Worm (Caenorhabditis elegans) whole organism, late embryonic: ENCODE data around the gene C33D9.3.

Experiments
- C08G9.2 ChIP-seq: sonication (generic microtip); optimal IDR thresholded peaks from 2 replicates; lab custom pipeline; 2016; ENCODE audit warnings: mild to moderate bottlenecking, missing genetic modification characterization, moderate library complexity, missing compliant biosample characterization
- F13H6.1 ChIP-seq: sonication (generic microtip); optimal IDR thresholded peaks from 2 replicates; lab custom pipeline; 2016; ENCODE audit warnings: missing genetic modification characterization, missing compliant biosample characterization
- K02D7.2 ChIP-seq: sonication (generic microtip); optimal IDR thresholded peaks from 2 replicates; lab custom pipeline; 2017; ENCODE audit warnings: mild to moderate bottlenecking, missing genetic modification characterization, missing compliant biosample characterization
- T23F11.4 ChIP-seq: fragments of 200-800 bp; sonication (Bioruptor generic); optimal IDR thresholded peaks from 2 replicates; lab custom pipeline; 2018; ENCODE audit warnings: mild to moderate bottlenecking, missing genetic modification characterization, missing compliant biosample characterization
- Y22D7AL.16 ChIP-seq: sonication (generic microtip); optimal IDR thresholded peaks from 2 replicates; lab custom pipeline; 2016; ENCODE audit warnings: missing genetic modification characterization, missing compliant biosample characterization
- ceh-14 ChIP-seq: sonication (generic microtip); optimal IDR thresholded peaks from 2 replicates; lab custom pipeline; 2016; ENCODE audit warnings: missing genotype, missing genetic modification characterization, missing compliant biosample characterization
- ceh-18 ChIP-seq: sonication (generic microtip); optimal IDR thresholded peaks from 2 replicates; lab custom pipeline; 2016; ENCODE audit warnings: missing genetic modification characterization, missing compliant biosample characterization
- ceh-19 ChIP-seq: fragments of 200-800 bp; sonication (Bioruptor generic); optimal IDR thresholded peaks from 2 replicates; lab custom pipeline; 2018; ENCODE audit warnings: mild to moderate bottlenecking, missing genetic modification characterization, missing compliant biosample characterization
- ceh-2 ChIP-seq: sonication (generic microtip); optimal IDR thresholded peaks from 2 replicates; lab custom pipeline; 2016; ENCODE audit warnings: missing genotype, missing genetic modification characterization, missing compliant biosample characterization
- ceh-22 ChIP-seq: sonication (generic microtip); optimal IDR thresholded peaks from 2 replicates; lab custom pipeline; 2017; ENCODE audit warnings: missing biosample characterization, missing genetic modification characterization
- ceh-30 ChIP-seq: fragments of 150-350 bp; optimal IDR thresholded peaks from 2 replicates; lab custom pipeline; 2014; ENCODE audit warnings: missing biosample characterization, missing genetic modification characterization
- ceh-31 ChIP-seq: sonication (generic microtip); optimal IDR thresholded peaks from 2 replicates; lab custom pipeline; 2016; ENCODE audit warnings: missing genetic modification characterization, missing compliant biosample characterization
- ceh-34 ChIP-seq: sonication (generic microtip); optimal IDR thresholded peaks from 2 replicates; lab custom pipeline; 2016; ENCODE audit warnings: mild to moderate bottlenecking, missing genetic modification characterization, missing compliant biosample characterization
- ceh-45 ChIP-seq: fragments of 200-800 bp; sonication (Bioruptor generic); IDR thresholded peaks from 2 replicates; pipeline ENCODE4 v1.3.6; 2022; ENCODE audit warnings: missing genetic modification reagents, missing genetic modification characterization, missing compliant biosample characterization
- ceh-48 ChIP-seq: sonication (generic microtip); optimal IDR thresholded peaks from 2 replicates; lab custom pipeline; 2016; ENCODE audit warnings: missing genetic modification characterization, inconsistent platforms, missing compliant biosample characterization
- ceh-6 ChIP-seq: fragments of 200-800 bp; sonication (Bioruptor generic); optimal IDR thresholded peaks from 2 replicates; lab custom pipeline; 2018; ENCODE audit warnings: mild to moderate bottlenecking, missing genetic modification characterization, missing compliant biosample characterization
- ceh-9 ChIP-seq: sonication (generic microtip); optimal IDR thresholded peaks from 2 replicates; lab custom pipeline; 2016; ENCODE audit warnings: mild to moderate bottlenecking, missing genetic modification characterization, inconsistent platforms, missing compliant biosample characterization
- che-1 ChIP-seq: sonication (generic microtip); optimal IDR thresholded peaks from 2 replicates; lab custom pipeline; 2016; ENCODE audit warnings: mild to moderate bottlenecking, missing genetic modification characterization, missing compliant biosample characterization
- dmd-4 ChIP-seq: sonication (generic microtip); optimal IDR thresholded peaks from 2 replicates; lab custom pipeline; 2016; ENCODE audit warnings: borderline replicate concordance, missing genetic modification characterization, missing compliant biosample characterization
- dve-1 ChIP-seq: sonication (generic microtip); optimal IDR thresholded peaks from 2 replicates; lab custom pipeline; 2017; ENCODE audit warnings: antibody characterized with exemption, mild to moderate bottlenecking, missing genetic modification characterization, missing compliant biosample characterization
- elt-2 ChIP-seq: sonication (generic microtip); optimal IDR thresholded peaks from 2 replicates; lab custom pipeline; 2016; ENCODE audit warnings: missing genetic modification reagents, missing genetic modification characterization, missing compliant biosample characterization
- ets-4 ChIP-seq: sonication (generic microtip); optimal IDR thresholded peaks from 2 replicates; lab custom pipeline; 2016; ENCODE audit warnings: missing genetic modification characterization, missing compliant biosample characterization
- fax-1 ChIP-seq: sonication (generic microtip); optimal IDR thresholded peaks from 2 replicates; lab custom pipeline; 2016; ENCODE audit warnings: missing genotype, missing genetic modification characterization, missing compliant biosample characterization
- gmeb-2 ChIP-seq: sonication (generic microtip); optimal IDR thresholded peaks from 2 replicates; lab custom pipeline; 2016; ENCODE audit warnings: missing genetic modification characterization, inconsistent platforms, missing compliant biosample characterization
- hlh-13 ChIP-seq: fragments of 200-800 bp; sonication (Bioruptor generic); optimal IDR thresholded peaks from 2 replicates; lab custom pipeline; 2018; ENCODE audit warnings: mild to moderate bottlenecking, missing genetic modification characterization, missing compliant biosample characterization
- hlh-15 ChIP-seq: sonication (generic microtip); optimal IDR thresholded peaks from 2 replicates; lab custom pipeline; 2016; ENCODE audit warnings: missing genetic modification characterization, missing compliant biosample characterization
- hlh-30 ChIP-seq: sonication (generic microtip); optimal IDR thresholded peaks from 2 replicates; lab custom pipeline; 2017; ENCODE audit warnings: antibody characterized with exemption, missing genetic modification characterization, missing compliant biosample characterization; ENCODE audit not compliant: insufficient read depth
- hlh-6 ChIP-seq: sonication (generic microtip); optimal IDR thresholded peaks from 2 replicates; lab custom pipeline; 2016; ENCODE audit warnings: missing genotype, missing genetic modification characterization, missing compliant biosample characterization
- hlh-8 ChIP-seq: sonication (generic microtip); optimal IDR thresholded peaks from 2 replicates; lab custom pipeline; 2016; ENCODE audit warnings: missing genotype, missing genetic modification characterization, missing compliant biosample characterization
- lim-6 ChIP-seq: sonication (generic microtip); optimal IDR thresholded peaks from 2 replicates; lab custom pipeline; 2016; ENCODE audit warnings: missing genetic modification characterization, missing compliant biosample characterization
- madf-2 ChIP-seq: sonication (generic microtip); optimal IDR thresholded peaks from 2 replicates; lab custom pipeline; 2017; ENCODE audit warnings: missing genetic modification characterization, missing compliant biosample characterization
- nfya-1 ChIP-seq: sonication (generic microtip); optimal IDR thresholded peaks from 2 replicates; lab custom pipeline; 2017; ENCODE audit warnings: missing genetic modification characterization, mild to moderate bottlenecking, missing compliant biosample characterization, antibody characterized with exemption, moderate library complexity
- nhr-11 ChIP-seq: fragments of 150-350 bp; optimal IDR thresholded peaks from 2 replicates; lab custom pipeline; 2014; ENCODE audit warnings: missing biosample characterization, missing genetic modification characterization
- nhr-232 ChIP-seq: sonication (generic microtip); optimal IDR thresholded peaks from 2 replicates; lab custom pipeline; 2016; ENCODE audit warnings: missing genetic modification characterization, missing compliant biosample characterization
- pag-3 ChIP-seq: sonication (generic microtip); optimal IDR thresholded peaks from 2 replicates; lab custom pipeline; 2016; ENCODE audit warnings: missing compliant biosample characterization, missing genetic modification characterization, borderline replicate concordance
- pax-1 ChIP-seq: fragments of 150-350 bp; optimal IDR thresholded peaks from 2 replicates; lab custom pipeline; 2014; ENCODE audit warnings: missing biosample characterization, missing genetic modification characterization
- pha-2 ChIP-seq: sonication (generic microtip); optimal IDR thresholded peaks from 2 replicates; lab custom pipeline; 2017; ENCODE audit warnings: mild to moderate bottlenecking, missing genetic modification characterization, missing compliant biosample characterization
- pros-1 ChIP-seq: fragments of 150-350 bp; optimal IDR thresholded peaks from 2 replicates; lab custom pipeline; 2014; ENCODE audit warnings: missing biosample characterization, missing genetic modification reagents, missing genetic modification characterization
- ref-2 ChIP-seq: sonication (generic microtip); optimal IDR thresholded peaks from 2 replicates; lab custom pipeline; 2016; ENCODE audit warnings: missing genetic modification characterization, missing compliant biosample characterization
- rnt-1 ChIP-seq: sonication (generic microtip); optimal IDR thresholded peaks from 2 replicates; lab custom pipeline; 2016; ENCODE audit warnings: missing genetic modification characterization, missing compliant biosample characterization
- sdc-2 ChIP-seq: sonication (generic microtip); optimal IDR thresholded peaks from 2 replicates; lab custom pipeline; 2016; ENCODE audit warnings: missing genotype, missing genetic modification characterization, missing compliant biosample characterization
- syd-9 ChIP-seq: sonication (generic microtip); optimal IDR thresholded peaks from 2 replicates; lab custom pipeline; 2016; ENCODE audit warnings: mild to moderate bottlenecking, missing genetic modification characterization, moderate library complexity, missing compliant biosample characterization
- tbx-2 ChIP-seq: sonication (generic microtip); optimal IDR thresholded peaks from 2 replicates; lab custom pipeline; 2016; ENCODE audit warnings: missing genetic modification characterization, missing compliant biosample characterization
- ttx-3 ChIP-seq: sonication (generic microtip); optimal IDR thresholded peaks from 2 replicates; lab custom pipeline; 2016; ENCODE audit warnings: missing genetic modification reagents, missing genetic modification characterization, missing compliant biosample characterization
- unc-3 ChIP-seq, 2 experiments: fragments of 200-800 bp in 1 of 2; sonication (Bioruptor generic) in 1 of 2; sonication (generic microtip) in 1 of 2; conservative IDR thresholded peaks in 1 of 2; optimal IDR thresholded peaks in 1 of 2; 2 replicates each; pipeline versions ENCODE4 v1.3.6 to Lab custom; 2016 to 2022; ENCODE audit warnings: missing compliant biosample characterization in 2 of 2, missing genetic modification characterization in 2 of 2, missing genetic modification reagents in 1 of 2
- unc-42 ChIP-seq: sonication (generic microtip); optimal IDR thresholded peaks from 2 replicates; lab custom pipeline; 2016; ENCODE audit warnings: missing genotype, missing genetic modification characterization, missing compliant biosample characterization
- unc-55 ChIP-seq: sonication (generic microtip); optimal IDR thresholded peaks from 2 replicates; lab custom pipeline; 2017; ENCODE audit warnings: missing biosample characterization, missing genetic modification reagents, missing genetic modification characterization
- zip-5 ChIP-seq: sonication (generic microtip); optimal IDR thresholded peaks from 2 replicates; lab custom pipeline; 2016; ENCODE audit warnings: missing genetic modification characterization, missing compliant biosample characterization

The C33D9.3 gene

ce11 chrIV:8786654-8787053, 6.1 kb downstream of the C33D9.3 start, which contains the start of gene C33D9.8:
Gene C33D9.8 (minus strand): TSS chrIV:8786752.
- TF ChIP-seq gmeb-2 (tag; lab: Kevin White, UChicago) (no peak), unc-55 (GFP tag; lab: Kevin White, UChicago) (peak; percentile 6)

ce11 chrIV:8784855-8785327, 7.8 kb downstream of the C33D9.3 start, which contains the start of gene C33D9.13:
Gene C33D9.13 (minus strand): TSS chrIV:8785277.
- TF ChIP-seq ceh-19 (no peak), ceh-48 (peak; percentile 33)
- TF ChIP-seq, all 69 proteins: peak for 1

- no peak for TF ChIP-seq dmd-4
- TF ChIP-seq hlh-13 (GFP tag; lab: Kevin White, UChicago) = no peak
- peak; percentile 91 for TF ChIP-seq hlh-30 (tag; lab: Kevin White, UChicago)
- peak; percentile 40 for TF ChIP-seq sdc-2 (tag; lab: Kevin White, UChicago)
- TF ChIP-seq nfya-1 (tag; lab: Kevin White, UChicago) = peak; percentile 91
- TF ChIP-seq hlh-8 = peak; percentile 68
- TF ChIP-seq ceh-34 = peak; percentile 74
- TF ChIP-seq ceh-18 (tag; lab: Kevin White, UChicago) = peak; percentile 81
- no peak for TF ChIP-seq hlh-6 (tag; lab: Kevin White, UChicago)
- peak; percentile 47 for TF ChIP-seq syd-9
- TF ChIP-seq unc-55 (GFP tag; lab: Kevin White, UChicago) = peak; percentile 92
- TF ChIP-seq elt-2 (tag; lab: Kevin White, UChicago) = peak; percentile 44
- TF ChIP-seq Y22D7AL.16 = no peak
- TF ChIP-seq dve-1 (tag; lab: Kevin White, UChicago) = peak; percentile 66
- TF ChIP-seq pag-3 = no peak
- peak; percentile 38 for TF ChIP-seq ets-4
- no peak for TF ChIP-seq nhr-232
- peak; percentile 32 for TF ChIP-seq ceh-30 (tag; lab: Kevin White, UChicago)
- TF ChIP-seq ref-2 (tag; lab: Kevin White, UChicago) = peak; percentile 97
- TF ChIP-seq F13H6.1 = peak; percentile 68
- TF ChIP-seq unc-3 (GFP tag; conservative IDR thresholded peaks at IDR 0.05; lab: Robert Waterston, UW) = no peak
- peak; percentile 41 for TF ChIP-seq unc-3 (tag; optimal IDR thresholded peaks at IDR 0.05; lab: Kevin White, UChicago)
- peak; percentile 94 for TF ChIP-seq ceh-31 (tag; lab: Kevin White, UChicago)
- peak; percentile 81 for TF ChIP-seq pros-1 (tag; lab: Kevin White, UChicago)
- peak; percentile 12 for TF ChIP-seq lim-6
- peak; percentile 27 for TF ChIP-seq fax-1 (tag; lab: Kevin White, UChicago)
- TF ChIP-seq madf-2 (tag; lab: Kevin White, UChicago) = peak; percentile 0
- TF ChIP-seq ceh-45 = no peak
- TF ChIP-seq pha-2 = no peak
- TF ChIP-seq pax-1 (tag; lab: Kevin White, UChicago) = peak; percentile 31
- peak; percentile 73 for TF ChIP-seq ceh-22
- no peak for TF ChIP-seq C08G9.2 (tag; lab: Kevin White, UChicago)
- peak; percentile 79 for TF ChIP-seq rnt-1
- TF ChIP-seq tbx-2 (tag; lab: Kevin White, UChicago) = peak; percentile 90
- TF ChIP-seq zip-5 (tag; lab: Kevin White, UChicago) = no peak
- TF ChIP-seq ceh-48 = no peak
- TF ChIP-seq hlh-15 (tag; lab: Kevin White, UChicago) = no peak
- peak; percentile 2 for TF ChIP-seq T23F11.4
- TF ChIP-seq K02D7.2 = no peak
- TF ChIP-seq che-1 (tag; lab: Kevin White, UChicago) = peak; percentile 36
- peak; percentile 35 for TF ChIP-seq ceh-6 (GFP tag; lab: Kevin White, UChicago)
- TF ChIP-seq ceh-2 = peak; percentile 75
- no peak for TF ChIP-seq ttx-3 (tag; lab: Kevin White, UChicago)
- no peak for TF ChIP-seq nhr-11
- TF ChIP-seq ceh-9 (tag; lab: Kevin White, UChicago) = no peak
- TF ChIP-seq ceh-19 = no peak
- peak; percentile 59 for TF ChIP-seq unc-42 (tag; lab: Kevin White, UChicago)
- TF ChIP-seq ceh-14 (tag; lab: Kevin White, UChicago) = peak; percentile 46
Observed at ce11 chrIV:8782172-8782571, 10.5 kb downstream of the C33D9.3 start.
